Fruit fly (Drosophila melanogaster): Measurements from ENCODE around the gene RpLP1.

- TF ChIP-seq Sin3A (optimal IDR thresholded peaks at IDR 0.05) (no peak), h (optimal IDR thresholded peaks at IDR 0.05) (no peak)
Measured at dm6 chr2L:422573-422972, 2.8 kb downstream of the RpLP1 start, which contains the start of gene BBS8.

Measured in Kc167 (cell line).